Worm (Caenorhabditis elegans) whole organism, L4 larva: ENCODE data around the gene T22D1.18.

Experiments used
- Y5F2A.4 ChIP-seq: fragments of 200-800 bp; sonication (Bioruptor generic); optimal IDR thresholded peaks from 2 replicates; lab custom pipeline; 2018; ENCODE audit warnings: mild to moderate bottlenecking, missing genetic modification characterization, missing compliant biosample characterization
- arid-1 ChIP-seq: fragments of 200-800 bp; sonication (Bioruptor generic); conservative IDR thresholded peaks from 2 replicates; pipeline ENCODE4 v1.3.6; 2022; ENCODE audit warnings: missing genetic modification reagents, missing genetic modification characterization, missing compliant biosample characterization
- attf-4 ChIP-seq: sonication (generic microtip); optimal IDR thresholded peaks from 3 replicates; lab custom pipeline; 2017; ENCODE audit warnings: missing biosample characterization, missing genetic modification characterization
- hlh-30 ChIP-seq: sonication (generic microtip); optimal IDR thresholded peaks from 2 replicates; lab custom pipeline; 2017; ENCODE audit warnings: antibody characterized with exemption, mild to moderate bottlenecking, missing genetic modification characterization, missing compliant biosample characterization; ENCODE audit not compliant: insufficient read depth
- nhr-77 ChIP-seq: fragments of 150-350 bp; optimal IDR thresholded peaks from 2 replicates; lab custom pipeline; 2014; ENCODE audit warnings: missing biosample characterization, missing genetic modification characterization
- php-3 ChIP-seq: fragments of 200-800 bp; sonication (Bioruptor generic); IDR thresholded peaks from 2 replicates; pipeline ENCODE4 v1.3.6; 2022; ENCODE audit warnings: missing genetic modification reagents, missing genetic modification characterization, missing compliant biosample characterization
- snpc-4 ChIP-seq: fragments of 150-350 bp; optimal IDR thresholded peaks from 2 replicates; lab custom pipeline; 2014; ENCODE audit warnings: missing biosample characterization, missing genetic modification characterization
- unc-39 ChIP-seq: sonication (generic microtip); optimal IDR thresholded peaks from 2 replicates; lab custom pipeline; 2017; ENCODE audit warnings: missing biosample characterization, missing genetic modification characterization

DNA sequence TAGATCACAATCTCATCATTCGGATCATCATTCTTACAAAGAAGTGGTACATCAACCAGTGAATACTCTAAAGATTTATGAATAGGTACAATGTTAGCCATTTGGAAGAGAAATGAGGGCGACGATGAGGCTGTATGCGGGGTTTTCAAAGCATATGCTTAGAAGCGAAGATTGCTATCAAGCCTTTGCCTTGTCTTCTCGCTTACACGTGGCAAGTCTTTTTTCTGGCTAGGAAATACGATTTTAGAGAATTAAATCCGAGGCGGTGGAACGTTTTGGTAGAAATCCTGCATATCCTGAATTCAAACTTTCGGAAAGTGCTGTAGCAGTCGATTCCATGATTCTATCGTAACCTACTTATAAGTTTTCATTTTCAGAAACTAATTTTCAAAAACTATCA is at the start of gene T22D1.18:
- TF ChIP-seq arid-1 (GFP tag; lab: Robert Waterston, UW): no peak
- TF ChIP-seq attf-4: no peak
- TF ChIP-seq Y5F2A.4 (GFP tag; lab: Kevin White, UChicago): no peak
- TF ChIP-seq snpc-4 (tag; lab: Kevin White, UChicago): no peak
- TF ChIP-seq hlh-30 (tag; lab: Kevin White, UChicago): no peak
- no peak for TF ChIP-seq nhr-77
- TF ChIP-seq php-3 (GFP tag; lab: Robert Waterston, UW): no peak
- no peak for TF ChIP-seq unc-39 (tag; lab: Kevin White, UChicago)
